Worm (Caenorhabditis elegans): ENCODE data around the gene T21C12.4.

DNA sequence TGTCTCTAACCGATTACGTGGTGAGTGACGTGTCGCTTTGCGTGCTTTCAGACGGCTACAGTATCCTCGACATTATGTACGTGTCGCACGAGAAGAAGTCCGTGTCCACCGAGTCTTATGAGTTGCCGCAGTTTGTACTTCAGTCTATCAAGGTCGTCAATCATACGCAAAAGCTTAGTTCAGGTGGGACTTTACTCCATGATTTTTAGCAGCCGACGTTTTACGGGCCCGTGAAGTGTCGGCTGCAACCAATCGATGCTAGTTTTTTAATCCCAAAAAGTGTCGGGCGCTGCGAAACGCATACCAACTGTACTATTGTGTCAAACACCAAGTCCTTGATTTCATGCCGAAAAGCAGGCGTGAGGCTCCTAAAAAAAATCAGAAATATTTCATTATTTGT lies 33.0 kb downstream of the T21C12.4 start:
- TF ChIP-seq unc-39 (tag; optimal IDR thresholded peaks at IDR 0.05), result no peak
- TF ChIP-seq ztf-11 (tag; optimal IDR thresholded peaks at IDR 0.05), result no peak
- TF ChIP-seq fos-1 (tag; optimal IDR thresholded peaks at IDR 0.05), result no peak
- TF ChIP-seq sem-4 (tag; optimal IDR thresholded peaks at IDR 0.05), result no peak
- TF ChIP-seq skn-1 (tag; optimal IDR thresholded peaks at IDR 0.05), result no peak
- TF ChIP-seq nhr-23 (tag; optimal IDR thresholded peaks at IDR 0.05), result no peak
- no peak for TF ChIP-seq sma-3 (GFP tag; optimal IDR thresholded peaks at IDR 0.05)
- TF ChIP-seq ztf-4 (tag; optimal IDR thresholded peaks at IDR 0.05), result no peak
- TF ChIP-seq unc-62 (GFP tag; optimal IDR thresholded peaks at IDR 0.05), result no peak
- TF ChIP-seq nhr-11 (tag; optimal IDR thresholded peaks at IDR 0.05), result no peak
